Fruit fly (Drosophila melanogaster) whole organism, prepupa: ENCODE results near the gene sick.
A peak's percentile ranks its signal among the peaks of the same experiment; 100 is the strongest.

Experiments
- Blimp-1 ChIP-seq: fragments of 200-800 bp; sonication (Bioruptor generic); optimal IDR thresholded peaks from 3 replicates; lab custom pipeline; 2017; ENCODE audit warnings: missing biosample characterization, missing genetic modification characterization, mild to moderate bottlenecking, moderate library complexity, missing genetic modification reagents
- CG11294 ChIP-seq: fragments of 200-800 bp; sonication (Bioruptor generic); IDR thresholded peaks from 2 replicates; pipeline ENCODE4 v1.3.6; 2022; ENCODE audit warnings: missing biosample characterization, missing genetic modification characterization
- CG11762 ChIP-seq: fragments of 200-800 bp; sonication (Bioruptor generic); optimal IDR thresholded peaks from 3 replicates; lab custom pipeline; 2016; ENCODE audit warnings: missing biosample characterization, missing genetic modification characterization; ENCODE audit not compliant: insufficient read depth
- CG15336 ChIP-seq: fragments of 200-800 bp; sonication (Bioruptor generic); IDR thresholded peaks from 2 replicates; pipeline ENCODE4 v1.3.6; 2022; ENCODE audit warnings: missing biosample characterization, missing genetic modification characterization
- CG16779 ChIP-seq: fragments of 200-800 bp; sonication (Bioruptor generic); optimal IDR thresholded peaks from 3 replicates; lab custom pipeline; 2017; ENCODE audit warnings: missing biosample characterization, mild to moderate bottlenecking, missing genetic modification characterization
- CG3032 ChIP-seq: fragments of 200-800 bp; optimal IDR thresholded peaks from 2 replicates; lab custom pipeline; 2019; ENCODE audit warnings: missing biosample characterization, mild to moderate bottlenecking, missing genetic modification characterization, moderate library complexity
- CG31627 ChIP-seq: fragments of 200-800 bp; sonication (Bioruptor generic); optimal IDR thresholded peaks from 3 replicates; lab custom pipeline; 2016; ENCODE audit warnings: missing biosample characterization, missing genetic modification characterization
- CG32006 ChIP-seq: fragments of 200-800 bp; sonication (Bioruptor generic); optimal IDR thresholded peaks from 3 replicates; lab custom pipeline; 2017; ENCODE audit warnings: missing biosample characterization, mild to moderate bottlenecking, missing genetic modification characterization
- CG34406 ChIP-seq: fragments of 200-800 bp; sonication (Bioruptor generic); optimal IDR thresholded peaks from 3 replicates; lab custom pipeline; 2016; ENCODE audit warnings: missing biosample characterization, missing genetic modification characterization
- CG3919 ChIP-seq: fragments of 200-800 bp; sonication (Bioruptor generic); optimal IDR thresholded peaks from 3 replicates; lab custom pipeline; 2016; ENCODE audit warnings: missing biosample characterization, missing genetic modification characterization
- CG6163 ChIP-seq: fragments of 200-800 bp; sonication (Bioruptor generic); IDR thresholded peaks from 3 replicates; pipeline ENCODE4 v1.3.6; 2022; ENCODE audit warnings: missing biosample characterization, missing genetic modification characterization
- CG6276 ChIP-seq: fragments of 200-800 bp; sonication (Bioruptor generic); optimal IDR thresholded peaks from 2 replicates; lab custom pipeline; 2017; ENCODE audit warnings: missing biosample characterization, mild to moderate bottlenecking, missing genetic modification characterization
- CG6792 ChIP-seq: fragments of 200-800 bp; sonication (Bioruptor generic); optimal IDR thresholded peaks from 3 replicates; lab custom pipeline; 2016; ENCODE audit warnings: missing biosample characterization, missing genetic modification characterization
- CG6808 ChIP-seq: fragments of 200-800 bp; sonication (Bioruptor generic); optimal IDR thresholded peaks from 3 replicates; lab custom pipeline; 2017; ENCODE audit warnings: missing biosample characterization, missing genetic modification characterization, mild to moderate bottlenecking, moderate library complexity, missing genetic modification reagents
- CG7368 ChIP-seq: fragments of 200-800 bp; sonication (Bioruptor generic); optimal IDR thresholded peaks from 3 replicates; lab custom pipeline; 2016; ENCODE audit warnings: missing biosample characterization, missing genetic modification characterization
- CG8119 ChIP-seq: fragments of 200-800 bp; sonication (Bioruptor generic); IDR thresholded peaks from 3 replicates; pipeline ENCODE4 v1.3.6; 2022; ENCODE audit warnings: missing biosample characterization, missing genetic modification characterization
- CG8319 ChIP-seq: fragments of 200-800 bp; sonication (Bioruptor generic); optimal IDR thresholded peaks from 3 replicates; lab custom pipeline; 2016; ENCODE audit warnings: missing biosample characterization, missing genetic modification characterization
- CG8632 ChIP-seq: fragments of 200-800 bp; sonication (Bioruptor generic); optimal IDR thresholded peaks from 3 replicates; lab custom pipeline; 2016; ENCODE audit warnings: missing biosample characterization, missing genetic modification characterization
- CG9139 ChIP-seq: fragments of 200-800 bp; sonication (Bioruptor generic); optimal IDR thresholded peaks from 3 replicates; lab custom pipeline; 2017; ENCODE audit warnings: missing biosample characterization, mild to moderate bottlenecking, missing genetic modification characterization
- Eip75B ChIP-seq: fragments of 200-800 bp; sonication (Bioruptor generic); optimal IDR thresholded peaks from 3 replicates; lab custom pipeline; 2016; ENCODE audit warnings: missing biosample characterization, missing genetic modification characterization
- Eip78C ChIP-seq: fragments of 200-800 bp; sonication (Bioruptor generic); peaks from one replicate; lab custom pipeline; 2016; ENCODE audit warnings: missing biosample characterization, missing genetic modification characterization
- Ets21C ChIP-seq: fragments of 200-800 bp; sonication (Bioruptor generic); optimal IDR thresholded peaks from 3 replicates; lab custom pipeline; 2016; ENCODE audit warnings: missing biosample characterization, missing genetic modification characterization
- Ets96B ChIP-seq: fragments of 200-800 bp; optimal IDR thresholded peaks from 2 replicates; lab custom pipeline; 2019; ENCODE audit warnings: missing biosample characterization, mild to moderate bottlenecking, missing genetic modification characterization, moderate library complexity
- Gug ChIP-seq: fragments of 200-800 bp; sonication (Bioruptor generic); IDR thresholded peaks from 2 replicates; pipeline ENCODE4 v1.3.6; 2022; ENCODE audit warnings: missing biosample characterization, missing genetic modification characterization
- Hr38 ChIP-seq: sonication (Bioruptor generic); optimal IDR thresholded peaks from 2 replicates; lab custom pipeline; 2016; ENCODE audit warnings: missing biosample characterization, missing genetic modification characterization
- Hr39 ChIP-seq: fragments of 200-800 bp; sonication (Bioruptor generic); optimal IDR thresholded peaks from 2 replicates; lab custom pipeline; 2016; ENCODE audit warnings: missing biosample characterization, missing genetic modification characterization
- Hr4 ChIP-seq: fragments of 200-800 bp; sonication (Bioruptor generic); optimal IDR thresholded peaks from 3 replicates; lab custom pipeline; 2016; ENCODE audit warnings: missing biosample characterization, missing genetic modification characterization
- Lpt ChIP-seq: fragments of 200-800 bp; sonication (Bioruptor generic); optimal IDR thresholded peaks from 3 replicates; lab custom pipeline; 2016; ENCODE audit warnings: missing biosample characterization, missing genetic modification characterization
- Met ChIP-seq: fragments of 200-800 bp; sonication (Bioruptor generic); optimal IDR thresholded peaks from 3 replicates; lab custom pipeline; 2016; ENCODE audit warnings: missing biosample characterization, missing genetic modification characterization
- Smox ChIP-seq: fragments of 200-800 bp; sonication (Bioruptor generic); optimal IDR thresholded peaks from 3 replicates; lab custom pipeline; 2016; ENCODE audit warnings: missing biosample characterization, missing genetic modification characterization
- Sox102F ChIP-seq: fragments of 200-800 bp; sonication (Bioruptor generic); optimal IDR thresholded peaks from 2 replicates; lab custom pipeline; 2016; ENCODE audit warnings: missing biosample characterization, mild to moderate bottlenecking, missing genetic modification characterization
- Sox14 ChIP-seq: fragments of 200-800 bp; sonication (Bioruptor generic); optimal IDR thresholded peaks from 3 replicates; lab custom pipeline; 2016; ENCODE audit warnings: missing biosample characterization, missing genetic modification characterization
- acj6 ChIP-seq: fragments of 200-800 bp; sonication (Bioruptor generic); optimal IDR thresholded peaks from 3 replicates; lab custom pipeline; 2016; ENCODE audit warnings: missing biosample characterization, missing genetic modification characterization
- cyc ChIP-seq: fragments of 200-800 bp; sonication (Bioruptor generic); optimal IDR thresholded peaks from 3 replicates; lab custom pipeline; 2016; ENCODE audit warnings: missing biosample characterization, missing genetic modification characterization
- dac ChIP-seq: fragments of 200-800 bp; sonication (Bioruptor generic); optimal IDR thresholded peaks from 2 replicates; lab custom pipeline; 2017; ENCODE audit warnings: missing biosample characterization, mild to moderate bottlenecking, missing genetic modification characterization
- dsx ChIP-seq: fragments of 200-800 bp; optimal IDR thresholded peaks from 3 replicates; lab custom pipeline; 2019; ENCODE audit warnings: missing biosample characterization, mild to moderate bottlenecking, missing genetic modification characterization, moderate library complexity; ENCODE audit not compliant: poor library complexity, severe bottlenecking
- fd59A ChIP-seq: fragments of 200-800 bp; sonication (Bioruptor generic); optimal IDR thresholded peaks from 2 replicates; lab custom pipeline; 2017; ENCODE audit warnings: missing biosample characterization, mild to moderate bottlenecking, missing genetic modification characterization, missing genetic modification reagents
- fd85E ChIP-seq: fragments of 200-800 bp; sonication (Bioruptor generic); optimal IDR thresholded peaks from 3 replicates; lab custom pipeline; 2016; ENCODE audit warnings: missing biosample characterization, missing genetic modification characterization
- lz ChIP-seq: fragments of 200-800 bp; sonication (Bioruptor generic); optimal IDR thresholded peaks from 3 replicates; lab custom pipeline; 2016; ENCODE audit warnings: missing biosample characterization, missing genetic modification characterization
- net ChIP-seq: fragments of 200-800 bp; sonication (Bioruptor generic); optimal IDR thresholded peaks from 3 replicates; lab custom pipeline; 2016; ENCODE audit warnings: missing biosample characterization, missing genetic modification characterization
- salr ChIP-seq, 2 experiments: fragments of 200-800 bp; sonication (Bioruptor generic); optimal IDR thresholded peaks; 3 replicates each; lab custom pipeline; 2016 to 2018; ENCODE audit warnings: missing biosample characterization in 2 of 2, missing genetic modification characterization in 2 of 2, mild to moderate bottlenecking in 1 of 2
- spab ChIP-seq: fragments of 200-800 bp; sonication (Bioruptor generic); optimal IDR thresholded peaks from 2 replicates; lab custom pipeline; 2017; ENCODE audit warnings: missing biosample characterization, mild to moderate bottlenecking, missing genetic modification characterization, missing genetic modification reagents
- ss ChIP-seq, 2 experiments: fragments of 200-800 bp; sonication (Bioruptor generic); optimal IDR thresholded peaks; 2 replicates in 1 of 2; 3 replicates in 1 of 2; lab custom pipeline; 2017 to 2018; ENCODE audit warnings: mild to moderate bottlenecking in 2 of 2, missing biosample characterization in 2 of 2, missing genetic modification characterization in 2 of 2, moderate library complexity in 1 of 2
- topi ChIP-seq: fragments of 200-800 bp; sonication (Bioruptor generic); optimal IDR thresholded peaks from 3 replicates; lab custom pipeline; 2016; ENCODE audit warnings: missing biosample characterization, missing genetic modification characterization
- vri ChIP-seq: fragments of 200-800 bp; sonication (Bioruptor generic); optimal IDR thresholded peaks from 3 replicates; lab custom pipeline; 2016; ENCODE audit warnings: missing biosample characterization, mild to moderate bottlenecking, missing genetic modification characterization

Gene sick

DNA sequence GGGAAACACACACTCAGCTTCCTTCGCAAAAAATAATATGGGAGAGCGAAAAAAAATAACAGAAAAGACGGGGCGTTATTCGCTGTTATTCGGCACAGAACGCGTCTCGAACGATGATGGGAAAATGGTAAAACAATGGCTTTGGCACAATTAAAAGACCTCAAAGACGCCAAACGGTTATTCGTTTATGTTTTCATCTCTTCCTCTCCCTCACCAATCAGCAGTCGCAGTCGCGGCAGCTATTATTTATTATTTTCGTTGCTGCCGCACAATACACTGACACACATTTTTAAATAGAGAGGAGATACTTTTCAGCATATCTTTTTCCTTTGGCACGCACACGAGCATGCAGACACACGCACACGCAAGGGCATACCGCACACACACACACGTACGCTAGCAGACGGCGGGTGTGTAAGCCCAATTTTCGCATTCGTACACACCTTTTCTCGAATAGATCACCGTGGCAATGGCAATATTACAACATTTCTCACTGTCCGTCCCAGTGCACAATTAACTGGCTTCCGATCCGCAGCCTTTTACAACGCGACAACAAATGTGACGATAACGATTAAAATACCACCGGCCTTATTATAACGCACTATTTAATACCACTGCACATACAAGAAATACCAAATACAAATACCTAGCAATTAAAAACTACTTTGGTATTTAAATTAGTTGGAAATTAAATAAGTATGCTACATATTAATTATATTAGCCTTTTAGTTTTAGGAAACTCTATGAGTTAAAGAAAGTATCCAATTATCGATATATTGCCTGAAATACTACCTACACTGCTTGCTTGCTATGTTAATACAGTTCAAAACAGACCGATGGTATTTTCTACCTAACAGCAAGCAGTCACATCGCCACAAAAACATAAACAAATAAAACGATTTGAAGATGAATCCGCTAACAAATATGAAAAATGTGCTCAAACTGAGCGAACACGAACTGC lies 4.6 kb upstream of the sick start, which contains the start of the genes CdGAPr and CG10466 (continued):
- peak; percentile 27 for TF ChIP-seq Sox102F (GFP tag; lab: Kevin White, UChicago)
- no peak for TF ChIP-seq CG3032 (tag; lab: Kevin White, UChicago)
- peak; percentile 21 for TF ChIP-seq topi
- TF ChIP-seq salr (GFP tag; optimal IDR thresholded peaks at IDR 0.05; lab: Kevin White, UChicago), result no peak
- no peak for TF ChIP-seq Ets21C (GFP tag; lab: Kevin White, UChicago)
- no peak for TF ChIP-seq CG8119 (GFP tag; lab: Robert Waterston, UW)
- no peak for TF ChIP-seq dac

DNA sequence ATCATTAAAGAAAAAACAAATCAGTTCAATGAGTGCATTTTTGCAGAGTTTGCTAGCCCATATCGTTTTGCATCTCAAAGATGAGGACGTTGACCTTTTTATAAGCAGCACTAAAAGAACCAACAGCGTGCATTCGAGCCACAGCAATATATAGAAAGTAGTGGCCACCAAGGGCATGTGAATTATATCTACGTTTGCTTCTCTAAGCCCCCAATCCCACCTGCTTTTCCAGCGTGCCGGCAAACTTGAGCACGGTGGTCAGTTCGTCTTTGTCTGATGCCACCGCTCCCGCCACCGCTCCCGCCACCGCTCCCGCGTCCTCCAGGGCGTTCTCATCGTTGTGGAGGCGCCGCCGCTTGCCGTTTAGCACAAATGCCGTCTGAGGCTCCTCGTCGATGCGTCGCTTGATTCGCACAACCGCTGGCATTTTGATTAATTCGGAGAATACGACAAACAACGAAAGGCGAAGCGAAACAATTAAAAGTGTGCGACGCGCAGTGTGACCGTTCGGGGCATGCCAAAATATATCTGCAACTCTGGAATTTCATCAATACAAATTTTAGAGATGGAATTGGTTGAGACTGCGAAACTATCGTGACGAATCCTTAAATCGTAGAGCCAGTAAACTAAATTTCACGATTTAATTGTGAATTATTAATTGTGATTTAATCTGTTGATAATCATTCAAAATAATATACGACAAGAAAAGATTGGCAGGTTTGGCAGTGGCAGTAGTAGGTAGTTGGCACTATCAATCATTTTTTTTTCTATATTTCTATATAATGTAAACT lies 650 bp upstream of the sick start:
- TF ChIP-seq CG34406 (GFP tag; lab: Kevin White, UChicago) (peak; percentile 24), vri (peak; percentile 3), Sox14 (GFP tag; lab: Kevin White, UChicago) (peak; percentile 93), CG11762 (no peak), fd85E (GFP tag; lab: Kevin White, UChicago) (no peak), Lpt (GFP tag; lab: Kevin White, UChicago) (peak; percentile 21), Smox (peak; percentile 66), topi (peak; percentile 22), CG3032 (tag; lab: Kevin White, UChicago) (no peak), dsx (no peak), CG6792 (no peak), Eip75B (peak; percentile 41), Hr38 (GFP tag; lab: Kevin White, UChicago) (no peak), lz (GFP tag; lab: Kevin White, UChicago) (peak; percentile 62), CG8319 (GFP tag; lab: Kevin White, UChicago) (no peak), CG16779 (no peak), salr (GFP tag; optimal IDR thresholded peaks at IDR 0.05; lab: Kevin White, UChicago) (no peak), acj6 (GFP tag; lab: Kevin White, UChicago) (peak; percentile 60), spab (no peak), fd59A (GFP tag; lab: Kevin White, UChicago) (no peak), CG8632 (GFP tag; lab: Kevin White, UChicago) (peak; percentile 9), Met (GFP tag; lab: Kevin White, UChicago) (peak; percentile 62), CG6276 (GFP tag; lab: Kevin White, UChicago) (no peak), CG3919 (GFP tag; lab: Kevin White, UChicago) (peak; percentile 32), dac (no peak), CG32006 (peak; percentile 26), Ets96B (tag; lab: Kevin White, UChicago) (no peak), cyc (GFP tag; lab: Kevin White, UChicago) (peak; percentile 55), CG9139 (GFP tag; lab: Kevin White, UChicago) (peak; percentile 22), CG7368 (GFP tag; lab: Kevin White, UChicago) (no peak), CG31627 (GFP tag; lab: Kevin White, UChicago) (peak; percentile 53), CG6808 (no peak), Blimp-1 (GFP tag; lab: Kevin White, UChicago) (no peak), ss (GFP tag; optimal IDR thresholded peaks at IDR 0.05; lab: Kevin White, UChicago) (no peak), Hr39 (GFP tag; lab: Kevin White, UChicago) (peak; percentile 49), Hr4 (GFP tag; lab: Kevin White, UChicago) (peak; percentile 39), CG11294 (no peak), CG6163 (peak; percentile 28; the same call in 1 of the 3 replicates), CG15336 (GFP tag; lab: Robert Waterston, UW) (0 out of 2 replicates have a peak, but pooled peaks have one; percentile 30), Gug (GFP tag; lab: Robert Waterston, UW) (no peak), net (peak; percentile 13), Eip78C (GFP tag; lab: Kevin White, UChicago) (peak; percentile 35), Ets21C (GFP tag; lab: Kevin White, UChicago) (peak; percentile 18), CG8119 (GFP tag; lab: Robert Waterston, UW) (no peak)
